Fruit fly (Drosophila melanogaster): Measurements from ENCODE around the gene CG7910.

CG7910 gene

dm6 chr3R:8086952-8087351, at the start of gene CG7910:
Gene CG7910 (plus strand): TSS chr3R:8087252.
- TF ChIP-seq Spps (tag; optimal IDR thresholded peaks at IDR 0.05) (no peak), Adf1 (GFP tag; IDR thresholded peaks at IDR 0.05) (no peak), pb (GFP tag; optimal IDR thresholded peaks at IDR 0.05) (no peak), da (GFP tag; optimal IDR thresholded peaks at IDR 0.05) (no peak), Doc3 (GFP tag; IDR thresholded peaks at IDR 0.05; ENCODE audit: partially characterized antibody) (no peak), CG12155 (GFP tag; optimal IDR thresholded peaks at IDR 0.05) (no peak), Fer1 (GFP tag; optimal IDR thresholded peaks at IDR 0.05) (no peak), abd-A (tag; optimal IDR thresholded peaks at IDR 0.05) (no peak), Ets65A (GFP tag) (no peak), Nf-YB (GFP tag; optimal IDR thresholded peaks at IDR 0.05) (no peak)

- TF ChIP-seq fd96Cb (tag; optimal IDR thresholded peaks at IDR 0.05) (peak; percentile 39), Ets97D (GFP tag; optimal IDR thresholded peaks at IDR 0.05) (no peak), CG9876 (GFP tag; optimal IDR thresholded peaks at IDR 0.05) (no peak), CG14667 (GFP tag; IDR thresholded peaks at IDR 0.05) (no peak), CG14710 (tag; optimal IDR thresholded peaks at IDR 0.05) (peak; percentile 25), Asciz (GFP tag; optimal IDR thresholded peaks at IDR 0.05) (peak; percentile 36), tin (GFP tag; optimal IDR thresholded peaks at IDR 0.05) (peak; percentile 15), E2f1 (GFP tag; IDR thresholded peaks at IDR 0.05) (peak; percentile 7; the same call in 1 of the 2 replicates), CG5245 (GFP tag; optimal IDR thresholded peaks at IDR 0.05) (peak; percentile 8), Drgx (GFP tag; IDR thresholded peaks at IDR 0.05) (peak; percentile 81), CG18599 (GFP tag; optimal IDR thresholded peaks at IDR 0.05) (no peak), CG3065 (GFP tag; optimal IDR thresholded peaks at IDR 0.05) (no peak), Ssrp (tag; optimal IDR thresholded peaks at IDR 0.05) (peak; percentile 10), lab (GFP tag; optimal IDR thresholded peaks at IDR 0.05) (no peak), CG6254 (GFP tag; optimal IDR thresholded peaks at IDR 0.05) (peak; percentile 9), sim (GFP tag; IDR thresholded peaks at IDR 0.05) (0 out of 2 replicates have a peak, but pooled peaks have one; percentile 48), CG17328 (GFP tag; IDR thresholded peaks at IDR 0.05) (peak; percentile 27; the same call in 1 of the 2 replicates), CG7839 (tag; optimal IDR thresholded peaks at IDR 0.05) (peak; percentile 3), CG18262 (tag; optimal IDR thresholded peaks at IDR 0.05) (peak; percentile 53), CG2712 (tag; optimal IDR thresholded peaks at IDR 0.05) (peak; percentile 57), D (optimal IDR thresholded peaks at IDR 0.05) (no peak), D (GFP tag; optimal IDR thresholded peaks at IDR 0.05) (peak; percentile 2), mld (GFP tag; IDR thresholded peaks at IDR 0.05; ENCODE audit: partially characterized antibody) (no peak), row (GFP tag; IDR thresholded peaks at IDR 0.05) (0 out of 3 replicates have a peak, but pooled peaks have one; percentile 11), Xrp1 (GFP tag; IDR thresholded peaks at IDR 0.05) (peak; percentile 47; the same call in 1 of the 2 replicates), CG17829 (tag; optimal IDR thresholded peaks at IDR 0.05) (peak; percentile 20), Rx (GFP tag; IDR thresholded peaks at IDR 0.05) (peak; percentile 36; the same call in 1 of the 2 replicates), CG31441 (GFP tag; IDR thresholded peaks at IDR 0.05) (peak; percentile 41; the same call in 1 of the 2 replicates), ssp (GFP tag; IDR thresholded peaks at IDR 0.05) (0 out of 2 replicates have a peak, but pooled peaks have one; percentile 27), phol (tag; optimal IDR thresholded peaks at IDR 0.05) (peak; percentile 46), CG10979 (tag; optimal IDR thresholded peaks at IDR 0.05) (peak; percentile 60), CG1603 (tag; optimal IDR thresholded peaks at IDR 0.05) (peak; percentile 45), gem (tag; optimal IDR thresholded peaks at IDR 0.05) (peak; percentile 32), Scr (GFP tag; IDR thresholded peaks at IDR 0.05; ENCODE audit: partially characterized antibody) (no peak), CG1602 (GFP tag; optimal IDR thresholded peaks at IDR 0.05) (no peak), HLH3B (GFP tag; IDR thresholded peaks at IDR 0.05) (0 out of 2 replicates have a peak, but pooled peaks have one; percentile 11), CG8388 (GFP tag; optimal IDR thresholded peaks at IDR 0.05) (peak; percentile 27), CG17359 (tag; optimal IDR thresholded peaks at IDR 0.05) (peak; percentile 17), slbo (GFP tag; IDR thresholded peaks at IDR 0.05) (no peak), CG3726 (GFP tag; IDR thresholded peaks at IDR 0.05) (0 out of 3 replicates have a peak, but pooled peaks have one; percentile 60)
Observed at dm6 chr3R:8037896-8038295, 49.2 kb upstream of the CG7910 start.
